Worm (Caenorhabditis elegans): ENCODE results near the gene T05A12.4.

T05A12.4 gene

DNA sequence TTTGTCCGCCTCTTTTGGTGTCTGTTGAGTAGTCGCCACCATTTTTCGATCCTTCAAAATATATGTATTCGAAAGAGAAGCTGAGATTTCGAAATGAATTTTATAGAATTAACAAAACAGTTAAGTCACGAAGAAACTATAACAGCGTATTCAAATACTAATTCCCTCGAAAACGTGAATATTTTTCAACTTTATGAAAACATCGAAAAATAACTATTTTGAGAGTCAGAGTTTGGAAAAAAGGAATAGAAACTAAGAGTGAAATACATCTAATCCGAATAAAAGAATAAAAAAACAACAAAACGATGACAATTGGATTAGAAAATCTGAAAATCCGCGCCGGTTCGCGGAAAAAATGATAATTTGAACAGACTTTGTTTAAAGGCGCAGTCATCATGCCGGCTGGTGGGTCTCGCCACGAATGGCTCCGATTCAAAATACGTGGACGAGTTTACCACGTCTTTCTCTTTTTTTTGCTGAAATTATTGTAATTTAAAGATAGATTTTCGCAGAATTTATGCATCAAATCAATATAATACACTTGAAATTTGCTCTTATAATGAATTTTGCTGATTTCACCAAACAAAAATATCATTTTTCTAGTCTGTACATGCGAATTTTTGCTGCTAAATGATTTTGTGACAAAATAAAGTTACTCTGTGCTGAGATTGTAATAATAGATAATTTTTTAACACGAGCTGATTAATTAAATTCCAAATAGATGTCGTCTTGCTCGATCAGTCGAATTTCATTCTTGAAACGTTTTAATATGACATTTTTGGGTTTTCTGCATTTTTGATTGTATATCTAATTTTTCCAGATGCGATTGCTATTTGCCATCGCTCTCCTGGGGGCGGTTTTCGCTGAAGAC lies 22.4 kb downstream of the T05A12.4 start, which contains the start of the genes rpn-1 and ribo-1:
Gene rpn-1 (minus strand): TSS at position 51 of the 871 bp plus-strand sequence.
Gene ribo-1 (plus strand): TSS at position 821 of the 871 bp plus-strand sequence.
- no peak for TF ChIP-seq nhr-25 (tag; optimal IDR thresholded peaks at IDR 0.05)
- TF ChIP-seq ama-1 (optimal IDR thresholded peaks at IDR 0.05) = peak; percentile 2
- peak; percentile 17 for TF ChIP-seq snpc-4 (tag; optimal IDR thresholded peaks at IDR 0.05)
- TF ChIP-seq nfya-1 (tag; optimal IDR thresholded peaks at IDR 0.05; ENCODE audit: insufficient read depth) = peak; percentile 68
- TF ChIP-seq skn-1 (tag; optimal IDR thresholded peaks at IDR 0.05) = peak; percentile 99
- peak; percentile 65 for TF ChIP-seq lin-39 (tag; optimal IDR thresholded peaks at IDR 0.05)
- no peak for TF ChIP-seq zag-1 (tag; optimal IDR thresholded peaks at IDR 0.05)
- TF ChIP-seq hmg-11 (tag; optimal IDR thresholded peaks at IDR 0.05) = peak; percentile 53
- peak; percentile 15 for TF ChIP-seq elt-2 (tag; optimal IDR thresholded peaks at IDR 0.05)
- TF ChIP-seq pha-4 (tag; optimal IDR thresholded peaks at IDR 0.05) = peak; percentile 55
- peak; percentile 55 for TF ChIP-seq lin-15B (tag; optimal IDR thresholded peaks at IDR 0.05)
- no peak for TF ChIP-seq ceh-28 (tag; optimal IDR thresholded peaks at IDR 0.05)
- no peak for TF ChIP-seq lsy-12 (tag; optimal IDR thresholded peaks at IDR 0.05)
- TF ChIP-seq nhr-76 (tag; optimal IDR thresholded peaks at IDR 0.05) = no peak
- TF ChIP-seq ceh-9 (tag; optimal IDR thresholded peaks at IDR 0.05) = no peak
- TF ChIP-seq egl-5 (tag; optimal IDR thresholded peaks at IDR 0.05) = peak; percentile 39

DNA sequence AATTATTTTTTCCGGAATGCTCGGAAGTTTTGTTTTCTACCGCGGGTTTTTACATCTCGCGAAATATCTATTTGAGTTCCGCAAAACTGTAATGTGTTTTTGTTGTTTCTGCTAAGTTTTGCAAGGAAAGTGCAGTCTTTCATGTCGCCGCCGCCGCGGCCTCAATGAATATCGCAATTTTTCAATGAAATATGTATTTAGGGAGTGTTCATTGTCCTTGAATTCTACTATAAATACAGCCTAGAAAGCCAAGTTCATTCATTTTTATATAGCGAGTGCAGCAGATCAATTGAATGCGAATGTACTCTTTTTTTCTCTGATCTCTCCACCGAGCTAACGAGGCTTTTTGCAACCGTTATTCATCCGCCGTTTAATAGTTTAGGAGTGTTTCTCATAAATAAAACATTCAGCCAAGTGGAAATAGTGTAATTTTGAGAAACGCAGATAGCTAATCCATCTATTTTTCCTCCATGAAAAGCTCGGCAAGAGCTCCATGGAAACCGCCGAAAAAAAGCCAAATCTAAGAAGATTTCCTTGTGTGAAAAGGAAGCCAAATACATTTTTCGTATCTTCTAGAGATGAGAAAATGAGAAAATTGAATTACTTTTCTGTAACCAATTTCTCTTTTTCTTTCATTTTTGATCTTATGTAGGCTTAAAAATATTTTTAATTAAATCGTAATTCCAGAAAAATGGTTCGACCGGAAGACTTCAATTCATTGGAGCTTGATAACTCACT lies 25.3 kb downstream of the T05A12.4 start, which contains the start of gene T22D1.3:
Gene T22D1.3 (plus strand): TSS at position 688 of the 738 bp plus-strand sequence.
- no peak for TF ChIP-seq nhr-12 (tag; optimal IDR thresholded peaks at IDR 0.05)
- peak; percentile 8 for TF ChIP-seq nhr-23 (tag; optimal IDR thresholded peaks at IDR 0.05)

DNA sequence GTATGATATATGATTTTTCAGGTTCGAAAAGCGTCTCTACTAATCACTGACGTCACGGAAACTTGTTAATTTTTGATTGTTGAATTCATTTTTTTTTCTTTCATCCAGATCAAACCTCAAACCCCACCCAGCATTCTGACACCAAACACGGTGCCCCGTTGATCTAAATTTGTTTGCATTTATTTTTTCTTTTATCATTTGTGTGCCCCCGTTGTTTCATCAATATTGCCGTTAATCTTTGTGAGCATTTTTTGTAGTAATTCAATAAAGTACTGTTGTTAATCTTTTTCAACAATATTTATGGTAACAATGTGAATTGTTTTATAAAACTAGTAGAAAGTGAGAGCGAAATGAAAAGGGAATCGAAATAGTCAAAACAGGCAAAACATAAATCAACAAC lies 29.1 kb downstream of the T05A12.4 start:
- TF ChIP-seq elt-1 (tag; optimal IDR thresholded peaks at IDR 0.05) (no peak), elt-2 (tag; optimal IDR thresholded peaks at IDR 0.05) (no peak), ceh-16 (tag; optimal IDR thresholded peaks at IDR 0.05) (no peak), tbx-2 (tag; optimal IDR thresholded peaks at IDR 0.05) (no peak), nhr-76 (tag; optimal IDR thresholded peaks at IDR 0.05) (no peak), pqm-1 (tag; optimal IDR thresholded peaks at IDR 0.05) (no peak)

DNA sequence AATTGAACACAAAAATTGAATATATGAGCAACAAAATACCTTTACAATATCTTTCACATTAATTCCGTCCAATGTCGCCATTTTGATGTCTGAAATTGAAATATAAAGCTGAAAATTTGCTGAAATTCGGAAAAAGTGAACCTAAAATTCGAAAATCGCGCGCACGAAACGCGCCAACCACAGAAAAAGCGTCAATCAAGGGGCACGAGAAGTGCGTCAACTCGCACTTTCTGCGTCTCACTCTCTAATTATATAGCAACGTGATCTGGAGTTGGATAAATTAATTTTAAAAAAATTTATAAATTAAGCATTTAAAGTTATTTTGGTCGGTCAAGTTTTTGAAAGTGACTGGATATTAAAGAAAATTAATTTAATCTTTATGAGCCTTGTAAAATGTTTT lies 31.6 kb downstream of the T05A12.4 start, which contains the start of gene ruvb-2:
Gene ruvb-2 (minus strand): TSS at position 89 of the 400 bp plus-strand sequence.
- no peak for TF ChIP-seq ZK546.5 (tag; optimal IDR thresholded peaks at IDR 0.05)
- no peak for TF ChIP-seq nhr-11 (tag; optimal IDR thresholded peaks at IDR 0.05)
- no peak for TF ChIP-seq nhr-28 (tag; optimal IDR thresholded peaks at IDR 0.05)
- peak; percentile 21 for TF ChIP-seq pqm-1 (tag; optimal IDR thresholded peaks at IDR 0.05)
- no peak for TF ChIP-seq ceh-9 (tag; optimal IDR thresholded peaks at IDR 0.05)
- TF ChIP-seq nhr-43 (tag; optimal IDR thresholded peaks at IDR 0.05; ENCODE audit: poor library complexity, severe bottlenecking) = peak; percentile 86
- TF ChIP-seq mml-1 (tag; optimal IDR thresholded peaks at IDR 0.05) = no peak
- TF ChIP-seq fos-1 (tag; optimal IDR thresholded peaks at IDR 0.05) = no peak
- TF ChIP-seq zag-1 (tag; optimal IDR thresholded peaks at IDR 0.05) = no peak
- no peak for TF ChIP-seq nhr-77 (tag; optimal IDR thresholded peaks at IDR 0.05)
- no peak for TF ChIP-seq ceh-16 (tag; optimal IDR thresholded peaks at IDR 0.05)
- no peak for TF ChIP-seq ztf-4 (tag; optimal IDR thresholded peaks at IDR 0.05)
- no peak for TF ChIP-seq egl-27 (tag; optimal IDR thresholded peaks at IDR 0.05)
- peak; percentile 68 for TF ChIP-seq tbx-2 (tag; optimal IDR thresholded peaks at IDR 0.05)
- TF ChIP-seq jun-1 (tag; optimal IDR thresholded peaks at IDR 0.05) = peak; percentile 61
- peak; percentile 92 for TF ChIP-seq snpc-4 (tag; optimal IDR thresholded peaks at IDR 0.05)
- TF ChIP-seq nhr-12 (tag; optimal IDR thresholded peaks at IDR 0.05) = no peak
- TF ChIP-seq eor-1 (tag; optimal IDR thresholded peaks at IDR 0.05) = no peak
- TF ChIP-seq nhr-25 (tag; optimal IDR thresholded peaks at IDR 0.05) = peak; percentile 80
- no peak for TF ChIP-seq skn-1 (tag; optimal IDR thresholded peaks at IDR 0.05)
- TF ChIP-seq aly-2 (tag; optimal IDR thresholded peaks at IDR 0.05) = no peak
- TF ChIP-seq nhr-237 (tag; optimal IDR thresholded peaks at IDR 0.05) = no peak
- no peak for TF ChIP-seq unc-39 (tag; optimal IDR thresholded peaks at IDR 0.05)
- peak; percentile 94 for TF ChIP-seq nhr-23 (tag; optimal IDR thresholded peaks at IDR 0.05)
- peak; percentile 73 for TF ChIP-seq hmg-11 (tag; optimal IDR thresholded peaks at IDR 0.05)
- no peak for TF ChIP-seq unc-62 (GFP tag; optimal IDR thresholded peaks at IDR 0.05)
- peak; percentile 95 for TF ChIP-seq lin-15B (tag; optimal IDR thresholded peaks at IDR 0.05)
- no peak for TF ChIP-seq ztf-11 (tag; optimal IDR thresholded peaks at IDR 0.05)
- no peak for TF ChIP-seq elt-1 (tag; optimal IDR thresholded peaks at IDR 0.05)
- TF ChIP-seq pha-4 (tag; optimal IDR thresholded peaks at IDR 0.05) = peak; percentile 93
- TF ChIP-seq ama-1 (optimal IDR thresholded peaks at IDR 0.05) = peak; percentile 32
- TF ChIP-seq ceh-82 (tag; optimal IDR thresholded peaks at IDR 0.05) = peak; percentile 26
- TF ChIP-seq sea-2 (GFP tag; optimal IDR thresholded peaks at IDR 0.05) = no peak
- TF ChIP-seq mdl-1 (tag; optimal IDR thresholded peaks at IDR 0.05) = peak; percentile 52
- no peak for TF ChIP-seq nhr-67 (tag; optimal IDR thresholded peaks at IDR 0.05)
- peak; percentile 91 for TF ChIP-seq nfya-1 (tag; optimal IDR thresholded peaks at IDR 0.05; ENCODE audit: insufficient read depth)
